Worm (Caenorhabditis elegans) whole organism, late embryonic: ENCODE measurements around the gene hot-7.

Source experiments
- C38D4.7 ChIP-seq: fragments of 200-800 bp; sonication (Bioruptor generic); optimal IDR thresholded peaks from 2 replicates; lab custom pipeline; 2018; ENCODE audit warnings: mild to moderate bottlenecking, missing genetic modification characterization, moderate library complexity, missing compliant biosample characterization
- F13H6.1 ChIP-seq: sonication (generic microtip); optimal IDR thresholded peaks from 2 replicates; lab custom pipeline; 2016; ENCODE audit warnings: missing genetic modification characterization, missing compliant biosample characterization
- K02D7.2 ChIP-seq: sonication (generic microtip); optimal IDR thresholded peaks from 2 replicates; lab custom pipeline; 2017; ENCODE audit warnings: mild to moderate bottlenecking, missing genetic modification characterization, missing compliant biosample characterization
- K09A11.1 ChIP-seq: sonication (generic microtip); optimal IDR thresholded peaks from 2 replicates; lab custom pipeline; 2017; ENCODE audit warnings: antibody characterized with exemption, mild to moderate bottlenecking, missing genetic modification characterization, missing compliant biosample characterization; ENCODE audit not compliant: insufficient read depth
- Y22D7AL.16 ChIP-seq: sonication (generic microtip); optimal IDR thresholded peaks from 2 replicates; lab custom pipeline; 2016; ENCODE audit warnings: missing genetic modification characterization, missing compliant biosample characterization
- ahr-1 ChIP-seq: sonication (generic microtip); optimal IDR thresholded peaks from 2 replicates; lab custom pipeline; 2016; ENCODE audit warnings: missing genetic modification characterization, missing compliant biosample characterization
- ama-1 ChIP-seq: fragments of 150-350 bp; optimal IDR thresholded peaks from 2 replicates; lab custom pipeline; 2014
- ceh-14 ChIP-seq: sonication (generic microtip); optimal IDR thresholded peaks from 2 replicates; lab custom pipeline; 2016; ENCODE audit warnings: missing genotype, missing genetic modification characterization, missing compliant biosample characterization
- ceh-22 ChIP-seq: sonication (generic microtip); optimal IDR thresholded peaks from 2 replicates; lab custom pipeline; 2017; ENCODE audit warnings: missing biosample characterization, missing genetic modification characterization
- ceh-24 ChIP-seq: sonication (generic microtip); optimal IDR thresholded peaks from 2 replicates; lab custom pipeline; 2016; ENCODE audit warnings: mild to moderate bottlenecking, missing genetic modification characterization, missing compliant biosample characterization
- ceh-31 ChIP-seq: sonication (generic microtip); optimal IDR thresholded peaks from 2 replicates; lab custom pipeline; 2016; ENCODE audit warnings: missing genetic modification characterization, missing compliant biosample characterization
- ceh-34 ChIP-seq: sonication (generic microtip); optimal IDR thresholded peaks from 2 replicates; lab custom pipeline; 2016; ENCODE audit warnings: mild to moderate bottlenecking, missing genetic modification characterization, missing compliant biosample characterization
- ceh-45 ChIP-seq: fragments of 200-800 bp; sonication (Bioruptor generic); IDR thresholded peaks from 2 replicates; pipeline ENCODE4 v1.3.6; 2022; ENCODE audit warnings: missing genetic modification reagents, missing genetic modification characterization, missing compliant biosample characterization
- ceh-48 ChIP-seq: sonication (generic microtip); optimal IDR thresholded peaks from 2 replicates; lab custom pipeline; 2016; ENCODE audit warnings: missing genetic modification characterization, inconsistent platforms, missing compliant biosample characterization
- ceh-6 ChIP-seq: fragments of 200-800 bp; sonication (Bioruptor generic); optimal IDR thresholded peaks from 2 replicates; lab custom pipeline; 2018; ENCODE audit warnings: mild to moderate bottlenecking, missing genetic modification characterization, missing compliant biosample characterization
- dve-1 ChIP-seq: sonication (generic microtip); optimal IDR thresholded peaks from 2 replicates; lab custom pipeline; 2017; ENCODE audit warnings: antibody characterized with exemption, mild to moderate bottlenecking, missing genetic modification characterization, missing compliant biosample characterization
- elt-4 ChIP-seq: sonication (generic microtip); optimal IDR thresholded peaks from 2 replicates; lab custom pipeline; 2016; ENCODE audit warnings: missing genetic modification characterization, missing compliant biosample characterization
- ets-4 ChIP-seq: sonication (generic microtip); optimal IDR thresholded peaks from 2 replicates; lab custom pipeline; 2016; ENCODE audit warnings: missing genetic modification characterization, missing compliant biosample characterization
- eyg-1 ChIP-seq: sonication (generic microtip); optimal IDR thresholded peaks from 2 replicates; lab custom pipeline; 2016; ENCODE audit warnings: missing genotype, missing genetic modification characterization, missing compliant biosample characterization
- fkh-10 ChIP-seq: fragments of 150-350 bp; optimal IDR thresholded peaks from 2 replicates; lab custom pipeline; 2014; ENCODE audit warnings: missing biosample characterization, missing genetic modification reagents, missing genetic modification characterization
- gmeb-2 ChIP-seq: sonication (generic microtip); optimal IDR thresholded peaks from 2 replicates; lab custom pipeline; 2016; ENCODE audit warnings: missing genetic modification characterization, inconsistent platforms, missing compliant biosample characterization
- hlh-13 ChIP-seq: fragments of 200-800 bp; sonication (Bioruptor generic); optimal IDR thresholded peaks from 2 replicates; lab custom pipeline; 2018; ENCODE audit warnings: mild to moderate bottlenecking, missing genetic modification characterization, missing compliant biosample characterization
- hlh-15 ChIP-seq: sonication (generic microtip); optimal IDR thresholded peaks from 2 replicates; lab custom pipeline; 2016; ENCODE audit warnings: missing genetic modification characterization, missing compliant biosample characterization
- hlh-6 ChIP-seq: sonication (generic microtip); optimal IDR thresholded peaks from 2 replicates; lab custom pipeline; 2016; ENCODE audit warnings: missing genotype, missing genetic modification characterization, missing compliant biosample characterization
- hlh-8 ChIP-seq: sonication (generic microtip); optimal IDR thresholded peaks from 2 replicates; lab custom pipeline; 2016; ENCODE audit warnings: missing genotype, missing genetic modification characterization, missing compliant biosample characterization
- lim-6 ChIP-seq: sonication (generic microtip); optimal IDR thresholded peaks from 2 replicates; lab custom pipeline; 2016; ENCODE audit warnings: missing genetic modification characterization, missing compliant biosample characterization
- lin-11 ChIP-seq: fragments of 200-800 bp; sonication (Bioruptor generic); optimal IDR thresholded peaks from 2 replicates; lab custom pipeline; 2018; ENCODE audit warnings: mild to moderate bottlenecking, missing genetic modification characterization, missing compliant biosample characterization
- pag-3 ChIP-seq: sonication (generic microtip); optimal IDR thresholded peaks from 2 replicates; lab custom pipeline; 2016; ENCODE audit warnings: missing compliant biosample characterization, missing genetic modification characterization, borderline replicate concordance
- pat-9 ChIP-seq: fragments of 200-800 bp; sonication (Bioruptor generic); optimal IDR thresholded peaks from 2 replicates; lab custom pipeline; 2018; ENCODE audit warnings: mild to moderate bottlenecking, missing genetic modification characterization, moderate library complexity, missing compliant biosample characterization
- pqm-1 ChIP-seq: sonication (generic microtip); optimal IDR thresholded peaks from 2 replicates; lab custom pipeline; 2016; ENCODE audit warnings: missing genetic modification characterization, missing compliant biosample characterization
- rnt-1 ChIP-seq: sonication (generic microtip); optimal IDR thresholded peaks from 2 replicates; lab custom pipeline; 2016; ENCODE audit warnings: missing genetic modification characterization, missing compliant biosample characterization
- sox-2 ChIP-seq: fragments of 200-800 bp; sonication (Bioruptor generic); IDR thresholded peaks from 2 replicates; pipeline ENCODE4 v1.3.6; 2022; ENCODE audit warnings: missing genetic modification reagents, missing genetic modification characterization, missing compliant biosample characterization
- tbx-2 ChIP-seq: sonication (generic microtip); optimal IDR thresholded peaks from 2 replicates; lab custom pipeline; 2016; ENCODE audit warnings: missing genetic modification characterization, missing compliant biosample characterization
- ttx-3 ChIP-seq: sonication (generic microtip); optimal IDR thresholded peaks from 2 replicates; lab custom pipeline; 2016; ENCODE audit warnings: missing genetic modification reagents, missing genetic modification characterization, missing compliant biosample characterization
- unc-3 ChIP-seq, 2 experiments: fragments of 200-800 bp in 1 of 2; sonication (Bioruptor generic) in 1 of 2; sonication (generic microtip) in 1 of 2; conservative IDR thresholded peaks in 1 of 2; optimal IDR thresholded peaks in 1 of 2; 2 replicates each; pipeline versions ENCODE4 v1.3.6 to Lab custom; 2016 to 2022; ENCODE audit warnings: missing compliant biosample characterization in 2 of 2, missing genetic modification characterization in 2 of 2, missing genetic modification reagents in 1 of 2
- unc-55 ChIP-seq: sonication (generic microtip); optimal IDR thresholded peaks from 2 replicates; lab custom pipeline; 2017; ENCODE audit warnings: missing biosample characterization, missing genetic modification reagents, missing genetic modification characterization
- unc-86 ChIP-seq: sonication (generic microtip); optimal IDR thresholded peaks from 2 replicates; lab custom pipeline; 2016; ENCODE audit warnings: missing genetic modification characterization, missing compliant biosample characterization
- ztf-16 ChIP-seq: sonication (generic microtip); optimal IDR thresholded peaks from 2 replicates; lab custom pipeline; 2017; ENCODE audit warnings: missing genetic modification characterization, missing compliant biosample characterization

hot-7 gene

ce11 chrII:14211118-14211517, at the start of gene hot-7:
TSS of gene hot-7 (plus strand) at chrII:14211418.
- TF ChIP-seq sox-2 (GFP tag; lab: Robert Waterston, UW) (no peak), ztf-16 (tag; lab: Kevin White, UChicago) (no peak), ceh-31 (tag; lab: Kevin White, UChicago) (no peak), hlh-8 (tag; lab: Kevin White, UChicago) (no peak), lin-11 (tag; lab: Kevin White, UChicago) (no peak), unc-86 (no peak), K09A11.1 (tag; lab: Kevin White, UChicago) (no peak), unc-3 (GFP tag; conservative IDR thresholded peaks at IDR 0.05; lab: Robert Waterston, UW) (no peak), unc-3 (tag; optimal IDR thresholded peaks at IDR 0.05; lab: Kevin White, UChicago) (no peak), pat-9 (no peak), hlh-13 (GFP tag; lab: Kevin White, UChicago) (no peak), ceh-22 (tag; lab: Kevin White, UChicago) (no peak), lim-6 (tag; lab: Kevin White, UChicago) (no peak), ceh-34 (no peak), ceh-45 (GFP tag; lab: Robert Waterston, UW) (no peak), pag-3 (tag; lab: Kevin White, UChicago) (no peak), F13H6.1 (tag; lab: Kevin White, UChicago) (no peak), tbx-2 (no peak), dve-1 (tag; lab: Kevin White, UChicago) (no peak), ttx-3 (tag; lab: Kevin White, UChicago) (no peak), ceh-14 (tag; lab: Kevin White, UChicago) (no peak)
- TF ChIP-seq, all 69 proteins: peak for 0

ce11 chrII:14165430-14165929, 45.7 kb upstream of the hot-7 start:
- TF ChIP-seq ceh-22 (tag; lab: Kevin White, UChicago) (no peak), gmeb-2 (tag; lab: Kevin White, UChicago) (no peak), C38D4.7 (GFP tag; lab: Kevin White, UChicago) (no peak), unc-86 (no peak), K09A11.1 (tag; lab: Kevin White, UChicago) (no peak), K02D7.2 (no peak), unc-55 (GFP tag; lab: Kevin White, UChicago) (no peak), pag-3 (tag; lab: Kevin White, UChicago) (no peak)

DNA sequence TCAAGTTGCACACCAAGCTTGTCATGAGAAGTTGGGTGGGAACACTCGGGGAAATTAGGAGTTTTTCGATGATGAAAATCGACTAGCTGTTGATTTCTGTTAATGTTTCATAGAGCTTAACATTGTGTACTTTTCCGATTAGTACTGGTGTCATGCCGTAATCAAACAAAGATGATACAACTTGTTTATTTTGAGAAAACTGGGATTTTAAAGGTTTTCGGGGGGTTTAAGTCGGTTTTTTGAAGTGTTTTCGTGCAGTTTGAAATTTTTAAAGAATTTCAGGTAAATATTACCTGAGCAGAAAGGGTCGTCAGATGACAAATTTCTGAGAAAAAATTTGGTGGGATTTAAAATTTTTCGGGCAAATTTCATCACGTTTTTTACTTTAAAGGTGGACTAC, 39.7 kb upstream of the hot-7 start, which contains the start of gene eat-2:
eat-2 (minus strand) TSS at position 101 of the 400 bp plus-strand sequence.
- no peak for TF ChIP-seq eyg-1 (tag; lab: Kevin White, UChicago)
- TF ChIP-seq ceh-24, result no peak
- TF ChIP-seq ceh-48 (tag; lab: Kevin White, UChicago), result no peak
- no peak for TF ChIP-seq pqm-1 (tag; lab: Kevin White, UChicago)
- TF ChIP-seq K09A11.1 (tag; lab: Kevin White, UChicago), result no peak
- TF ChIP-seq, all 69 proteins: peak for 0

- no peak for TF ChIP-seq fkh-10 (GFP tag; lab: Kevin White, UChicago)
- no peak for TF ChIP-seq ahr-1 (tag; lab: Kevin White, UChicago)
- TF ChIP-seq K09A11.1 (tag; lab: Kevin White, UChicago), result no peak
- no peak for TF ChIP-seq rnt-1 (tag; lab: Kevin White, UChicago)
- TF ChIP-seq hlh-6 (tag; lab: Kevin White, UChicago), result no peak
- no peak for TF ChIP-seq ceh-24
- TF ChIP-seq Y22D7AL.16 (tag; lab: Kevin White, UChicago), result no peak
- TF ChIP-seq elt-4, result no peak
- TF ChIP-seq ceh-6, result no peak
- TF ChIP-seq ets-4, result no peak
- no peak for TF ChIP-seq ceh-22 (tag; lab: Kevin White, UChicago)
- no peak for TF ChIP-seq hlh-15 (tag; lab: Kevin White, UChicago)
- no peak for TF ChIP-seq pat-9
- no peak for TF ChIP-seq ama-1 (lab: Kevin White, UChicago)
- TF ChIP-seq C38D4.7 (GFP tag; lab: Kevin White, UChicago), result no peak
Observed at ce11 chrII:14173176-14173575, 38.0 kb upstream of the hot-7 start.
